Comparison of ENCODE assay signal across 1 fruit fly cellular context in the genomic region with DNA sequence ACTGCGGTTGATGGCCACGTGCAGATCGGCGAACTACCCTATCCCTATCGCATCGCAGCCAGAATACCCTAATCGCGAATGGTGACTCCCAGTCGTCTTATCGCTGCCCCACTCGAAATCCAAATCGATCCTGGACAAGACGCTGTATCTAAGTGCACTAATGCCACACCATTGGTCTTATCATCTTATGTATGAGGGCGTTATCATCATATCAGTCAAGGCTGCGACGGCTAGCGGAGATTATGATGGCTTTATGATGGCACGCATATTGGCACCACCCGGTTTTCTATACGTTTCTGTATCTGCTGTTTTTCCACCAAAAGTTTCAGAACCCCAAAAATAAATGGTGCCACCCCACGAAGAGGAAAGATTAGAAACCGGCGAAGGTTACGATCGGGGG.
A peak's percentile ranks its signal among the peaks of the same experiment; 100 is the strongest.
TF ChIP-seq lines count a peak whose summit lies in the region.

No protein-coding gene starts in this region.

TF ChIP-seq in whole organism, embryonic, 481 proteins besides CTCF, POLR2A, EP300 and RAD21 (continued from another document):
- TF ChIP-seq Gug (GFP tag; IDR thresholded peaks at IDR 0.05; lab: Robert Waterston, UW) (no peak), vnd (GFP tag; IDR thresholded peaks at IDR 0.05; lab: Robert Waterston, UW; ENCODE audit: partially characterized antibody) (no peak), Camta (GFP tag; optimal IDR thresholded peaks at IDR 0.05; lab: Kevin White, UChicago) (no peak), CG11695 (GFP tag; IDR thresholded peaks at IDR 0.05; lab: Robert Waterston, UW) (no peak), CG17385 (GFP tag; optimal IDR thresholded peaks at IDR 0.05; lab: Kevin White, UChicago) (no peak), hb (GFP tag; IDR thresholded peaks at IDR 0.05; lab: Robert Waterston, UW; ENCODE audit: partially characterized antibody) (no peak), mirr (GFP tag; optimal IDR thresholded peaks at IDR 0.05; lab: Kevin White, UChicago) (peak; percentile 67), CG31365 (tag; optimal IDR thresholded peaks at IDR 0.05; lab: Kevin White, UChicago) (no peak), CG8089 (GFP tag; optimal IDR thresholded peaks at IDR 0.05; lab: Kevin White, UChicago) (no peak), CG6689 (GFP tag; IDR thresholded peaks at IDR 0.05; lab: Robert Waterston, UW) (no peak), hbn (GFP tag; IDR thresholded peaks at IDR 0.05; lab: Robert Waterston, UW; ENCODE audit: partially characterized antibody) (no peak), rib (GFP tag; IDR thresholded peaks at IDR 0.05; lab: Robert Waterston, UW) (no peak), lov (optimal IDR thresholded peaks at IDR 0.05; lab: Kevin White, UChicago) (no peak), lov (GFP tag; IDR thresholded peaks at IDR 0.05; lab: Robert Waterston, UW) (no peak), Atf-2 (GFP tag; optimal IDR thresholded peaks at IDR 0.05; lab: Kevin White, UChicago) (no peak), Hr78 (GFP tag; optimal IDR thresholded peaks at IDR 0.05; lab: Kevin White, UChicago) (no peak), wek (GFP tag; optimal IDR thresholded peaks at IDR 0.05; lab: Kevin White, UChicago) (no peak), pzg (GFP tag; optimal IDR thresholded peaks at IDR 0.05; lab: Kevin White, UChicago) (no peak), CG6813 (GFP tag; optimal IDR thresholded peaks at IDR 0.05; lab: Kevin White, UChicago) (no peak), her (GFP tag; optimal IDR thresholded peaks at IDR 0.05; lab: Kevin White, UChicago) (no peak), CG4424 (GFP tag; optimal IDR thresholded peaks at IDR 0.05; lab: Kevin White, UChicago) (no peak), slbo (GFP tag; IDR thresholded peaks at IDR 0.05; lab: Robert Waterston, UW) (no peak), E2f1 (GFP tag; IDR thresholded peaks at IDR 0.05; lab: Robert Waterston, UW) (no peak), cwo (GFP tag; optimal IDR thresholded peaks at IDR 0.05; lab: Kevin White, UChicago) (peak; percentile 20), zen2 (GFP tag; IDR thresholded peaks at IDR 0.05; lab: Robert Waterston, UW; ENCODE audit: partially characterized antibody) (no peak), CG12071 (GFP tag; optimal IDR thresholded peaks at IDR 0.05; lab: Kevin White, UChicago) (no peak), CG4707 (GFP tag; optimal IDR thresholded peaks at IDR 0.05; lab: Kevin White, UChicago) (no peak), zf30C (GFP tag; optimal IDR thresholded peaks at IDR 0.05; lab: Kevin White, UChicago) (no peak), Drgx (GFP tag; IDR thresholded peaks at IDR 0.05; lab: Robert Waterston, UW) (no peak), Sin3A (optimal IDR thresholded peaks at IDR 0.05; lab: Kevin White, UChicago) (no peak), CG13424 (tag; optimal IDR thresholded peaks at IDR 0.05; lab: Kevin White, UChicago) (no peak), Sry-β (GFP tag; optimal IDR thresholded peaks at IDR 0.05; lab: Kevin White, UChicago) (no peak), row (GFP tag; IDR thresholded peaks at IDR 0.05; lab: Robert Waterston, UW) (no peak), CG31441 (GFP tag; IDR thresholded peaks at IDR 0.05; lab: Robert Waterston, UW) (no peak), chn (GFP tag; optimal IDR thresholded peaks at IDR 0.05; lab: Kevin White, UChicago) (no peak), Mes4 (GFP tag; optimal IDR thresholded peaks at IDR 0.05; lab: Kevin White, UChicago) (no peak), ftz-f1 (GFP tag; optimal IDR thresholded peaks at IDR 0.05; lab: Kevin White, UChicago) (peak; percentile 74), sd (tag; optimal IDR thresholded peaks at IDR 0.05; lab: Kevin White, UChicago) (peak; percentile 6), Asciz (GFP tag; optimal IDR thresholded peaks at IDR 0.05; lab: Kevin White, UChicago) (no peak), CG12769 (tag; optimal IDR thresholded peaks at IDR 0.05; lab: Kevin White, UChicago) (peak; percentile 2), NK7.1 (GFP tag; optimal IDR thresholded peaks at IDR 0.05; lab: Kevin White, UChicago) (no peak), D (optimal IDR thresholded peaks at IDR 0.05; lab: Kevin White, UChicago) (no peak), D (GFP tag; optimal IDR thresholded peaks at IDR 0.05; lab: Kevin White, UChicago) (no peak), CG43689 (GFP tag; IDR thresholded peaks at IDR 0.05; lab: Robert Waterston, UW) (no peak), B-H2 (GFP tag; optimal IDR thresholded peaks at IDR 0.05; lab: Kevin White, UChicago) (no peak), zfh1 (GFP tag; IDR thresholded peaks at IDR 0.05; lab: Robert Waterston, UW) (no peak), knrl (GFP tag; IDR thresholded peaks at IDR 0.05; lab: Robert Waterston, UW; ENCODE audit: partially characterized antibody) (no peak), exex (tag; optimal IDR thresholded peaks at IDR 0.05; lab: Kevin White, UChicago) (peak; percentile 72), CG17186 (GFP tag; optimal IDR thresholded peaks at IDR 0.05; lab: Kevin White, UChicago) (no peak), Eip74EF (GFP tag; optimal IDR thresholded peaks at IDR 0.05; lab: Kevin White, UChicago) (no peak), CG10979 (tag; optimal IDR thresholded peaks at IDR 0.05; lab: Kevin White, UChicago) (no peak), Hey (tag; optimal IDR thresholded peaks at IDR 0.05; lab: Kevin White, UChicago) (peak; percentile 0), chinmo (GFP tag; IDR thresholded peaks at IDR 0.05; lab: Robert Waterston, UW; ENCODE audit: partially characterized antibody) (peak; percentile 84; the same call in 2 of the 4 replicates), CG12236 (GFP tag; optimal IDR thresholded peaks at IDR 0.05; lab: Kevin White, UChicago) (no peak), CG11093 (GFP tag; IDR thresholded peaks at IDR 0.05; lab: Robert Waterston, UW) (no peak), grn (GFP tag; optimal IDR thresholded peaks at IDR 0.05; lab: Kevin White, UChicago) (peak; percentile 84), CG9876 (GFP tag; optimal IDR thresholded peaks at IDR 0.05; lab: Kevin White, UChicago) (no peak), CG12219 (GFP tag; optimal IDR thresholded peaks at IDR 0.05; lab: Kevin White, UChicago) (no peak), ems (GFP tag; optimal IDR thresholded peaks at IDR 0.05; lab: Kevin White, UChicago) (no peak), CG4282 (GFP tag; optimal IDR thresholded peaks at IDR 0.05; lab: Kevin White, UChicago) (no peak), CG14014 (GFP tag; IDR thresholded peaks at IDR 0.05; lab: Robert Waterston, UW) (no peak), crc (GFP tag; optimal IDR thresholded peaks at IDR 0.05; lab: Kevin White, UChicago) (no peak), CG8478 (optimal IDR thresholded peaks at IDR 0.05; lab: Kevin White, UChicago) (no peak), pfk (GFP tag; optimal IDR thresholded peaks at IDR 0.05; lab: Kevin White, UChicago) (no peak), tin (GFP tag; optimal IDR thresholded peaks at IDR 0.05; lab: Kevin White, UChicago) (no peak)
